Fruit fly (Drosophila melanogaster): ENCODE data around the gene CG9609.

CG9609 gene

dm6 chrX:16768770-16769169 is 18.0 kb downstream of the CG9609 start (continued):
- TF ChIP-seq CrebB (tag; optimal IDR thresholded peaks at IDR 0.05) = no peak
- TF ChIP-seq CG3726 (GFP tag; IDR thresholded peaks at IDR 0.05) = no peak
- TF ChIP-seq ATbp (GFP tag; optimal IDR thresholded peaks at IDR 0.05) = peak; percentile 14
- peak; percentile 42 for TF ChIP-seq gem (tag; optimal IDR thresholded peaks at IDR 0.05)
- no peak for TF ChIP-seq CG11085 (GFP tag; IDR thresholded peaks at IDR 0.05)
- no peak for TF ChIP-seq sob (GFP tag; IDR thresholded peaks at IDR 0.05)
- TF ChIP-seq tup (GFP tag; optimal IDR thresholded peaks at IDR 0.05) = no peak
- no peak for TF ChIP-seq shn (GFP tag; optimal IDR thresholded peaks at IDR 0.05)
- TF ChIP-seq CG6765 (GFP tag; optimal IDR thresholded peaks at IDR 0.05) = no peak
- no peak for TF ChIP-seq CG10959 (GFP tag; IDR thresholded peaks at IDR 0.05)
- peak; percentile 49 for TF ChIP-seq CG2712 (tag; optimal IDR thresholded peaks at IDR 0.05)
- TF ChIP-seq al (GFP tag; IDR thresholded peaks at IDR 0.05) = no peak
- TF ChIP-seq mam (GFP tag; optimal IDR thresholded peaks at IDR 0.05) = no peak
- TF ChIP-seq CG4707 (GFP tag; optimal IDR thresholded peaks at IDR 0.05) = no peak
- no peak for TF ChIP-seq Awh (GFP tag; IDR thresholded peaks at IDR 0.05)
- no peak for TF ChIP-seq ac (GFP tag; optimal IDR thresholded peaks at IDR 0.05)
- no peak for TF ChIP-seq CG2202 (tag; optimal IDR thresholded peaks at IDR 0.05)
- no peak for TF ChIP-seq CG8478 (optimal IDR thresholded peaks at IDR 0.05)
- peak; percentile 10 for TF ChIP-seq CG6254 (GFP tag; optimal IDR thresholded peaks at IDR 0.05)
- peak; percentile 14 for TF ChIP-seq CG13424 (tag; optimal IDR thresholded peaks at IDR 0.05)
- no peak for TF ChIP-seq CG11695 (GFP tag; IDR thresholded peaks at IDR 0.05)
- no peak for TF ChIP-seq Optix (GFP tag; IDR thresholded peaks at IDR 0.05)
- TF ChIP-seq CG9727 (GFP tag; optimal IDR thresholded peaks at IDR 0.05) = peak; percentile 24
- no peak for TF ChIP-seq Atf6 (GFP tag; IDR thresholded peaks at IDR 0.05)
- TF ChIP-seq trh (GFP tag; optimal IDR thresholded peaks at IDR 0.05) = no peak
- no peak for TF ChIP-seq CG4854 (GFP tag; optimal IDR thresholded peaks at IDR 0.05)
- no peak for TF ChIP-seq Bteb2 (GFP tag; optimal IDR thresholded peaks at IDR 0.05)
- TF ChIP-seq nerfin-1 (tag; optimal IDR thresholded peaks at IDR 0.05) = no peak
- TF ChIP-seq CG8388 (GFP tag; optimal IDR thresholded peaks at IDR 0.05) = peak; percentile 10
- peak; percentile 37 for TF ChIP-seq Oli (tag; optimal IDR thresholded peaks at IDR 0.05)
- no peak for TF ChIP-seq hb (GFP tag; IDR thresholded peaks at IDR 0.05; ENCODE audit: partially characterized antibody)
- no peak for TF ChIP-seq dan (GFP tag; IDR thresholded peaks at IDR 0.05)
- no peak for TF ChIP-seq E2f1 (GFP tag; IDR thresholded peaks at IDR 0.05)
- TF ChIP-seq BtbVII (GFP tag; optimal IDR thresholded peaks at IDR 0.05) = no peak
- no peak for TF ChIP-seq CG10147 (GFP tag; optimal IDR thresholded peaks at IDR 0.05)
- peak; percentile 3 for TF ChIP-seq oc (tag; optimal IDR thresholded peaks at IDR 0.05)
- TF ChIP-seq corto (GFP tag; optimal IDR thresholded peaks at IDR 0.05) = no peak
- no peak for TF ChIP-seq chif (GFP tag; optimal IDR thresholded peaks at IDR 0.05)
- TF ChIP-seq slou (GFP tag; optimal IDR thresholded peaks at IDR 0.05) = no peak
- no peak for TF ChIP-seq psq (GFP tag; optimal IDR thresholded peaks at IDR 0.05)
- TF ChIP-seq zen (tag; optimal IDR thresholded peaks at IDR 0.05) = no peak
- no peak for TF ChIP-seq Dip2 (GFP tag; IDR thresholded peaks at IDR 0.05)
- peak; percentile 56 for TF ChIP-seq CG7839 (tag; optimal IDR thresholded peaks at IDR 0.05)
- TF ChIP-seq Fer1 (GFP tag; optimal IDR thresholded peaks at IDR 0.05) = peak; percentile 11
- peak; percentile 38 for TF ChIP-seq Sox100B (GFP tag; optimal IDR thresholded peaks at IDR 0.05)
- no peak for TF ChIP-seq grn (GFP tag; optimal IDR thresholded peaks at IDR 0.05)
- 0 out of 2 replicates have a peak, but pooled peaks have one; percentile 25 for TF ChIP-seq Ptx1 (GFP tag; IDR thresholded peaks at IDR 0.05)
- no peak for TF ChIP-seq emc (GFP tag; optimal IDR thresholded peaks at IDR 0.05)
- TF ChIP-seq Neu2 (GFP tag; optimal IDR thresholded peaks at IDR 0.05; ENCODE audit: borderline replicate concordance) = no peak
- TF ChIP-seq bsh (GFP tag; optimal IDR thresholded peaks at IDR 0.05) = peak in 1 of 2 experiments; percentile 42
- TF ChIP-seq CG1647 (GFP tag; optimal IDR thresholded peaks at IDR 0.05) = no peak
- TF ChIP-seq CG17912 (GFP tag; optimal IDR thresholded peaks at IDR 0.05) = no peak
